Worm (Caenorhabditis elegans) whole organism, mixed stage, embryonic: Measurements from ENCODE around the gene ndx-6.

Source experiments
- blmp-1 ChIP-seq: fragments of 150-350 bp; optimal IDR thresholded peaks from 2 replicates; lab custom pipeline; 2014; ENCODE audit warnings: missing biosample characterization, missing genetic modification characterization
- ceh-39 ChIP-seq: fragments of 150-350 bp; optimal IDR thresholded peaks from 2 replicates; lab custom pipeline; 2014; ENCODE audit warnings: missing biosample characterization, missing genetic modification characterization
- ceh-43 ChIP-seq: fragments of 200-800 bp; sonication (Bioruptor generic); optimal IDR thresholded peaks from 2 replicates; lab custom pipeline; 2018; ENCODE audit warnings: mild to moderate bottlenecking, missing genetic modification characterization, moderate library complexity, missing compliant biosample characterization
- ceh-83 ChIP-seq: fragments of 200-800 bp; sonication (Bioruptor generic); optimal IDR thresholded peaks from 2 replicates; lab custom pipeline; 2018; ENCODE audit warnings: mild to moderate bottlenecking, missing genetic modification characterization, missing compliant biosample characterization
- ces-1 ChIP-seq: fragments of 150-350 bp; optimal IDR thresholded peaks from 2 replicates; lab custom pipeline; 2014; ENCODE audit warnings: missing biosample characterization, missing genetic modification reagents, missing genetic modification characterization
- cnd-1 ChIP-seq: fragments of 200-800 bp; sonication (Bioruptor generic); optimal IDR thresholded peaks from 2 replicates; lab custom pipeline; 2018; ENCODE audit warnings: mild to moderate bottlenecking, missing genetic modification characterization, missing compliant biosample characterization
- drap-1 ChIP-seq: fragments of 200-800 bp; sonication (Bioruptor generic); optimal IDR thresholded peaks from 3 replicates; lab custom pipeline; 2018; ENCODE audit warnings: mild to moderate bottlenecking, missing genetic modification characterization, missing compliant biosample characterization
- elt-1 ChIP-seq: sonication (generic microtip); optimal IDR thresholded peaks from 2 replicates; lab custom pipeline; 2017; ENCODE audit warnings: missing genetic modification characterization, mild to moderate bottlenecking, missing compliant biosample characterization, antibody characterized with exemption, moderate library complexity, borderline replicate concordance; ENCODE audit not compliant: insufficient read depth
- elt-3 ChIP-seq: fragments of 150-350 bp; optimal IDR thresholded peaks from 2 replicates; lab custom pipeline; 2014; ENCODE audit warnings: missing biosample characterization, missing genetic modification characterization
- flh-1 ChIP-seq: fragments of 200-800 bp; sonication (Bioruptor generic); optimal IDR thresholded peaks from 2 replicates; lab custom pipeline; 2018; ENCODE audit warnings: mild to moderate bottlenecking, missing genetic modification characterization, moderate library complexity, missing compliant biosample characterization
- hlh-1 ChIP-seq: fragments of 150-350 bp; optimal IDR thresholded peaks from 2 replicates; lab custom pipeline; 2014; ENCODE audit warnings: missing biosample characterization, missing genetic modification reagents, missing genetic modification characterization
- lin-13 ChIP-seq: fragments of 150-350 bp; optimal IDR thresholded peaks from 2 replicates; lab custom pipeline; 2014; ENCODE audit warnings: missing biosample characterization, missing genetic modification characterization
- lin-32 ChIP-seq: fragments of 200-800 bp; sonication (Bioruptor generic); optimal IDR thresholded peaks from 2 replicates; lab custom pipeline; 2018; ENCODE audit warnings: mild to moderate bottlenecking, missing genetic modification characterization, missing compliant biosample characterization
- lsy-2 ChIP-seq: fragments of 150-350 bp; optimal IDR thresholded peaks from 2 replicates; lab custom pipeline; 2014; ENCODE audit warnings: missing biosample characterization, missing genetic modification characterization
- mab-5 ChIP-seq: fragments of 150-350 bp; optimal IDR thresholded peaks from 2 replicates; lab custom pipeline; 2014; ENCODE audit warnings: missing biosample characterization, missing genetic modification characterization
- mep-1 ChIP-seq: fragments of 150-350 bp; optimal IDR thresholded peaks from 2 replicates; lab custom pipeline; 2017; ENCODE audit warnings: missing biosample characterization, missing genetic modification reagents, missing genetic modification characterization, inconsistent platforms
- mls-2 ChIP-seq: sonication (generic microtip); optimal IDR thresholded peaks from 2 replicates; lab custom pipeline; 2016; ENCODE audit warnings: mild to moderate bottlenecking, missing genetic modification characterization, moderate library complexity, missing compliant biosample characterization
- nhr-12 ChIP-seq: fragments of 150-350 bp; optimal IDR thresholded peaks from 2 replicates; lab custom pipeline; 2014; ENCODE audit warnings: missing biosample characterization, missing genetic modification characterization
- nhr-2 ChIP-seq: fragments of 150-350 bp; optimal IDR thresholded peaks from 2 replicates; lab custom pipeline; 2014; ENCODE audit warnings: missing biosample characterization, missing genetic modification characterization
- nhr-237 ChIP-seq: fragments of 150-350 bp; optimal IDR thresholded peaks from 2 replicates; lab custom pipeline; 2014; ENCODE audit warnings: missing biosample characterization, missing genetic modification characterization
- nhr-28 ChIP-seq: fragments of 150-350 bp; optimal IDR thresholded peaks from 2 replicates; lab custom pipeline; 2014; ENCODE audit warnings: missing biosample characterization, missing genetic modification characterization
- nhr-76 ChIP-seq: sonication (generic microtip); optimal IDR thresholded peaks from 2 replicates; lab custom pipeline; 2017; ENCODE audit warnings: missing biosample characterization, missing genetic modification characterization
- pha-4 ChIP-seq: fragments of 150-350 bp; optimal IDR thresholded peaks from 2 replicates; lab custom pipeline; 2018; ENCODE audit warnings: missing biosample characterization, missing genetic modification reagents, missing genetic modification characterization
- sem-2 ChIP-seq: fragments of 200-800 bp; sonication (Bioruptor generic); optimal IDR thresholded peaks from 2 replicates; lab custom pipeline; 2018; ENCODE audit warnings: mild to moderate bottlenecking, missing genetic modification characterization, missing compliant biosample characterization
- sptf-1 ChIP-seq: sonication (generic microtip); optimal IDR thresholded peaks from 2 replicates; lab custom pipeline; 2017; ENCODE audit warnings: mild to moderate bottlenecking, missing genetic modification characterization, moderate library complexity, missing compliant biosample characterization
- tbx-8 ChIP-seq: fragments of 200-800 bp; sonication (Bioruptor generic); optimal IDR thresholded peaks from 2 replicates; lab custom pipeline; 2018; ENCODE audit warnings: mild to moderate bottlenecking, missing genetic modification characterization, moderate library complexity, missing compliant biosample characterization
- unc-120 ChIP-seq: sonication (generic microtip); optimal IDR thresholded peaks from 2 replicates; lab custom pipeline; 2017; ENCODE audit warnings: missing genetic modification characterization, missing compliant biosample characterization; ENCODE audit not compliant: poor library complexity, severe bottlenecking
- unc-62 ChIP-seq: fragments of 150-350 bp; optimal IDR thresholded peaks from 2 replicates; lab custom pipeline; 2014; ENCODE audit warnings: missing biosample characterization, missing genetic modification reagents, missing genetic modification characterization
- zip-8 ChIP-seq: fragments of 150-350 bp; optimal IDR thresholded peaks from 2 replicates; lab custom pipeline; 2014; ENCODE audit warnings: missing biosample characterization, missing genetic modification characterization
- ztf-11 ChIP-seq: fragments of 150-350 bp; optimal IDR thresholded peaks from 2 replicates; lab custom pipeline; 2014; ENCODE audit warnings: missing biosample characterization, missing genetic modification characterization

The ndx-6 gene

ce11 chrII:5418929-5419328 lies 29.2 kb upstream of the ndx-6 start, which contains the start of gene EEED8.15:
Gene EEED8.15, plus strand, starts transcription at chrII:5419229.
- TF ChIP-seq unc-120 (no peak), pha-4 (no peak), blmp-1 (tag; lab: Kevin White, UChicago) (no peak), sptf-1 (tag; lab: Kevin White, UChicago) (no peak), hlh-1 (tag; lab: Kevin White, UChicago) (no peak), tbx-8 (no peak), nhr-12 (tag; lab: Kevin White, UChicago) (no peak), unc-62 (no peak), ces-1 (GFP tag; lab: Kevin White, UChicago) (no peak), ceh-83 (GFP tag; lab: Kevin White, UChicago) (no peak), drap-1 (GFP tag; lab: Kevin White, UChicago) (no peak)

- no peak for TF ChIP-seq drap-1 (GFP tag; lab: Kevin White, UChicago)
- peak; percentile 59 for TF ChIP-seq ceh-43
- TF ChIP-seq blmp-1 (tag; lab: Kevin White, UChicago): no peak
- TF ChIP-seq lin-13 (tag; lab: Kevin White, UChicago): peak; percentile 25
- TF ChIP-seq nhr-237 (tag; lab: Kevin White, UChicago): no peak
- no peak for TF ChIP-seq nhr-76 (tag; lab: Kevin White, UChicago)
- peak; percentile 13 for TF ChIP-seq ztf-11 (tag; lab: Kevin White, UChicago)
- peak; percentile 84 for TF ChIP-seq cnd-1 (tag; lab: Kevin White, UChicago)
- TF ChIP-seq unc-120: peak; percentile 14
- no peak for TF ChIP-seq nhr-28
- no peak for TF ChIP-seq flh-1 (GFP tag; lab: Kevin White, UChicago)
- peak; percentile 75 for TF ChIP-seq hlh-1 (tag; lab: Kevin White, UChicago)
- peak; percentile 52 for TF ChIP-seq mls-2 (tag; lab: Kevin White, UChicago)
- no peak for TF ChIP-seq sptf-1 (tag; lab: Kevin White, UChicago)
- peak; percentile 89 for TF ChIP-seq ces-1 (GFP tag; lab: Kevin White, UChicago)
- no peak for TF ChIP-seq nhr-2 (tag; lab: Kevin White, UChicago)
- TF ChIP-seq ceh-39: peak; percentile 18
- no peak for TF ChIP-seq elt-3 (tag; lab: Kevin White, UChicago)
- TF ChIP-seq lin-32 (GFP tag; lab: Kevin White, UChicago): peak; percentile 67
- TF ChIP-seq mep-1 (tag; lab: Kevin White, UChicago): no peak
- no peak for TF ChIP-seq tbx-8
Measured at ce11 chrII:5418317-5418716, 28.6 kb upstream of the ndx-6 start.

- TF ChIP-seq unc-62 (peak; percentile 94), ces-1 (GFP tag; lab: Kevin White, UChicago) (no peak), sem-2 (GFP tag; lab: Kevin White, UChicago) (no peak)
Measured at ce11 chrII:5417905-5418304, 28.2 kb upstream of the ndx-6 start.

ce11 chrII:5416204-5416764 lies 26.6 kb upstream of the ndx-6 start, which contains the start of gene EEED8.2:
Gene EEED8.2, plus strand, starts transcription at chrII:5416714.
- TF ChIP-seq nhr-28: no peak
- peak; percentile 18 for TF ChIP-seq pha-4
- peak; percentile 64 for TF ChIP-seq mab-5 (tag; lab: Kevin White, UChicago)
- peak; percentile 92 for TF ChIP-seq unc-62
- TF ChIP-seq nhr-2 (tag; lab: Kevin White, UChicago): peak; percentile 14
- TF ChIP-seq lsy-2 (tag; lab: Kevin White, UChicago): no peak
- TF ChIP-seq elt-1: no peak

- TF ChIP-seq elt-1: no peak
- TF ChIP-seq mep-1 (tag; lab: Kevin White, UChicago): no peak
- no peak for TF ChIP-seq mab-5 (tag; lab: Kevin White, UChicago)
- no peak for TF ChIP-seq zip-8
- no peak for TF ChIP-seq nhr-2 (tag; lab: Kevin White, UChicago)
- no peak for TF ChIP-seq sptf-1 (tag; lab: Kevin White, UChicago)
- TF ChIP-seq ztf-11 (tag; lab: Kevin White, UChicago): no peak
Measured at ce11 chrII:5414040-5414439, 24.4 kb upstream of the ndx-6 start, which contains the start of the genes EEED8.14 and EEED8.3. Gene EEED8.14, minus strand, starts transcription at chrII:5414052. Gene EEED8.3, plus strand, starts transcription at chrII:5414276.
